Fruit fly (Drosophila melanogaster): ENCODE measurements around the gene xit.
A peak's percentile ranks its signal among the peaks of the same experiment; 100 is the strongest.

The xit gene

DNA sequence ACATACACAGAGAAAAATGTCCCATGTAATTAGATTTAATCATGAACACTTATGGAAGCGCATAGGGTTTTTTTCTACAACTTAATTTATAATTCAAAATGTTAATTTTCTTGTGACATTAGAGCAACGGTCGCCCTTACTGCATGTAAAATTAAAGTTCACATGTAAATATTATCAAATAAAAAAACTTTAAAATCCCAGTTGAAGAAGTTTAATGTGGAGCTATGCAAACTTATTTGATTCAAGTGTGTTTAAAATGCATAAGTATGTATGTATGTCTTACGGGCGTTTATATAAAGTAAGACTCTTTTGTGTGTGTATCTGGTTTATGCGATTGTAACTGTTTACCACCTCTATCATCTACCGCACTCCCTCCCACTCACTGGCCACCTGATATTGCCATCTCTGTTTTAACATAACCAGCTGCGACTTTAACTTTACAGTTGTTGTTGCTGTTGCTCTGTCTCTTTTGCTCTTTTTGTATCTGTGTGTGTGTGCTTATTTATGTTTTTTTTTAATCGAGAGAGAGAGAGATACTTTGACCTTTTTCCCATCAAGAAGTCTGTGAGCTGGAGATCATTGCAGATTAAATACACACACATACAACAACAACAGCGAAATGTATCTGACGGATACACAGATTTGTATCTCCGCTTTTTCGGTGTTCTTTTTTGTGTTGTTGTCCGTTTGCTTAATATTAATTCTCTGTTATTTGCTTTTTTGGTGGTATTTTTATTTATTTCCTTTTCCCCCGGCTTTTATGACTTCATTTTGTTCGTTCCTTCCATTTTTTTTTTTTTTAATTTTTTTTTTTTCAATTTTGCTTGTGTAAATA is 34.8 kb downstream of the xit start (continued):
- TF ChIP-seq Optix (GFP tag; IDR thresholded peaks at IDR 0.05), result no peak
- TF ChIP-seq CG3838 (GFP tag; optimal IDR thresholded peaks at IDR 0.05), result peak; percentile 81
- TF ChIP-seq CG6654 (GFP tag; optimal IDR thresholded peaks at IDR 0.05), result peak; percentile 53
- peak; percentile 74 for TF ChIP-seq YL-1 (GFP tag; optimal IDR thresholded peaks at IDR 0.05)
- TF ChIP-seq ewg (GFP tag; optimal IDR thresholded peaks at IDR 0.05), result peak; percentile 87
- TF ChIP-seq CG11398 (GFP tag; optimal IDR thresholded peaks at IDR 0.05), result no peak
- TF ChIP-seq Atf3 (GFP tag; optimal IDR thresholded peaks at IDR 0.05), result peak; percentile 83
- TF ChIP-seq h (optimal IDR thresholded peaks at IDR 0.05), result no peak
- TF ChIP-seq zfh2 (GFP tag; optimal IDR thresholded peaks at IDR 0.05), result peak; percentile 60
- TF ChIP-seq NK7.1 (GFP tag; optimal IDR thresholded peaks at IDR 0.05), result peak; percentile 54
- peak; percentile 71 for TF ChIP-seq CG13775 (GFP tag; optimal IDR thresholded peaks at IDR 0.05)
- TF ChIP-seq gfzf (GFP tag; optimal IDR thresholded peaks at IDR 0.05), result no peak
- TF ChIP-seq Fer2 (tag; optimal IDR thresholded peaks at IDR 0.05), result peak; percentile 15
- peak; percentile 78 for TF ChIP-seq bab2 (GFP tag; optimal IDR thresholded peaks at IDR 0.05)
- peak; percentile 57 for TF ChIP-seq slp2 (GFP tag; optimal IDR thresholded peaks at IDR 0.05)
- peak; percentile 83 for TF ChIP-seq odd (GFP tag; optimal IDR thresholded peaks at IDR 0.05)
- TF ChIP-seq CG13894 (tag; optimal IDR thresholded peaks at IDR 0.05), result peak; percentile 57
- peak; percentile 80 for TF ChIP-seq ci (GFP tag; IDR thresholded peaks at IDR 0.05)
- TF ChIP-seq nerfin-1 (tag; optimal IDR thresholded peaks at IDR 0.05), result peak; percentile 78
- TF ChIP-seq HHEX (GFP tag; optimal IDR thresholded peaks at IDR 0.05), result peak; percentile 65
- peak; percentile 86; the same call in 1 of the 3 replicates for TF ChIP-seq CG2199 (GFP tag; IDR thresholded peaks at IDR 0.05)
- peak; percentile 70 for TF ChIP-seq CG10267 (tag; optimal IDR thresholded peaks at IDR 0.05)
- peak; percentile 52 for TF ChIP-seq E2f1 (GFP tag; IDR thresholded peaks at IDR 0.05)
- no peak for TF ChIP-seq bowl (GFP tag; IDR thresholded peaks at IDR 0.05)
- no peak for TF ChIP-seq dan (GFP tag; IDR thresholded peaks at IDR 0.05)
- peak; percentile 29 for TF ChIP-seq CG10654 (GFP tag; optimal IDR thresholded peaks at IDR 0.05)
- TF ChIP-seq caup (GFP tag; optimal IDR thresholded peaks at IDR 0.05; ENCODE audit: severe bottlenecking), result peak; percentile 41
- no peak for TF ChIP-seq usp (GFP tag; optimal IDR thresholded peaks at IDR 0.05)
- peak; percentile 29 for TF ChIP-seq CG15514 (GFP tag; optimal IDR thresholded peaks at IDR 0.05)
- TF ChIP-seq CG12942 (GFP tag; optimal IDR thresholded peaks at IDR 0.05), result peak; percentile 74
- TF ChIP-seq Lhr (GFP tag; optimal IDR thresholded peaks at IDR 0.05), result peak; percentile 81
- peak; percentile 22 for TF ChIP-seq CG7987 (GFP tag; optimal IDR thresholded peaks at IDR 0.05)
- peak; percentile 85 to 88 for TF ChIP-seq dpn (GFP tag; optimal IDR thresholded peaks at IDR 0.05)
- peak; percentile 48; the same call in 1 of the 2 replicates for TF ChIP-seq CG4730 (GFP tag; IDR thresholded peaks at IDR 0.05)
- TF ChIP-seq CG3847 (GFP tag; IDR thresholded peaks at IDR 0.05), result peak; percentile 69
- peak; percentile 81 for TF ChIP-seq pnt (GFP tag; optimal IDR thresholded peaks at IDR 0.05)
- peak; percentile 77 for TF ChIP-seq ATbp (GFP tag; optimal IDR thresholded peaks at IDR 0.05)
- TF ChIP-seq CG2678 (tag; optimal IDR thresholded peaks at IDR 0.05), result peak; percentile 94
- no peak for TF ChIP-seq stwl (tag; optimal IDR thresholded peaks at IDR 0.05)
- peak; percentile 52 for TF ChIP-seq D19B (GFP tag; optimal IDR thresholded peaks at IDR 0.05)
- peak; percentile 96 for TF ChIP-seq Med (GFP tag)
- TF ChIP-seq CG2129 (GFP tag; IDR thresholded peaks at IDR 0.05; ENCODE audit: partially characterized antibody), result no peak
- peak; percentile 78 for TF ChIP-seq CG8388 (GFP tag; optimal IDR thresholded peaks at IDR 0.05)
- peak; percentile 48 for TF ChIP-seq fd102C (GFP tag; optimal IDR thresholded peaks at IDR 0.05)
- TF ChIP-seq CG13296 (GFP tag; optimal IDR thresholded peaks at IDR 0.05), result peak; percentile 71
- peak; percentile 83 for TF ChIP-seq CG32767 (GFP tag; IDR thresholded peaks at IDR 0.05)
- peak; percentile 50 for TF ChIP-seq CG18011 (GFP tag; optimal IDR thresholded peaks at IDR 0.05)
- peak; percentile 79 for TF ChIP-seq Bdp1 (GFP tag; optimal IDR thresholded peaks at IDR 0.05)
- TF ChIP-seq z (GFP tag; IDR thresholded peaks at IDR 0.05), result no peak
